Fruit fly (Drosophila melanogaster): ENCODE measurements around the gene mex1.

The mex1 gene

DNA sequence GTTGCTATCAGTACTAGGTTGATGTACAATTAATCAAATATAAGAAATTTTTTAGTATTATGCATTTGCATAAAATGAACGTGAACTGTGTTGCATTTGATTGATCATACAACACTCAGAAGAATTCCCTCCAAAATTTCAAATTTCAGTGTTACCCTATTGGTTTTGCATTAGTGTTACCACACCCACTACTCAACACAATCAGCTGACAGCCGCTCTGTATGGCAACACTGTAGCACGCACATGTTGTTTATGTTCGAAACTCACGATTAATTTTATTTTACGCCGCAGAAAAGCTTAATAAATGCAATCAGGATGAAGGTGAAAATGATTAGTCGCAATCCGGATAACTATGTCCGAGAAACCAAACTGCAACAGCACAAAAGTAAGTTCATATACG, 20.6 kb downstream of the mex1 start, which contains the start of gene CG7275 (continued):
- TF ChIP-seq cato (GFP tag; optimal IDR thresholded peaks at IDR 0.05; ENCODE audit: borderline replicate concordance) (no peak), crp (GFP tag; optimal IDR thresholded peaks at IDR 0.05) (peak; percentile 86 to 98), ac (GFP tag; optimal IDR thresholded peaks at IDR 0.05) (no peak), sens-2 (GFP tag; IDR thresholded peaks at IDR 0.05) (no peak), Trl (optimal IDR thresholded peaks at IDR 0.05) (no peak), Trl (GFP tag; optimal IDR thresholded peaks at IDR 0.05) (no peak), CG7987 (GFP tag; optimal IDR thresholded peaks at IDR 0.05) (peak; percentile 36), ara (GFP tag; IDR thresholded peaks at IDR 0.05) (no peak), tio (GFP tag; optimal IDR thresholded peaks at IDR 0.05) (no peak), Dref (GFP tag; IDR thresholded peaks at IDR 0.05) (peak; percentile 43; the same call in 1 of the 2 replicates), stwl (tag; optimal IDR thresholded peaks at IDR 0.05) (peak; percentile 92), CG10209 (GFP tag; optimal IDR thresholded peaks at IDR 0.05) (no peak), Elba2 (GFP tag; optimal IDR thresholded peaks at IDR 0.05) (no peak), CG15011 (GFP tag; optimal IDR thresholded peaks at IDR 0.05) (no peak), vvl (GFP tag; IDR thresholded peaks at IDR 0.05) (peak; percentile 56; the same call in 1 of the 2 replicates), BEAF-32 (GFP tag; optimal IDR thresholded peaks at IDR 0.05) (peak; percentile 55), Ada2b (GFP tag; IDR thresholded peaks at IDR 0.05) (no peak), CG17186 (GFP tag; optimal IDR thresholded peaks at IDR 0.05) (peak; percentile 59), gro (GFP tag; optimal IDR thresholded peaks at IDR 0.05) (peak; percentile 17), CG14710 (tag; optimal IDR thresholded peaks at IDR 0.05) (peak; percentile 100), CrebB (tag; optimal IDR thresholded peaks at IDR 0.05) (peak; percentile 12), pzg (GFP tag; optimal IDR thresholded peaks at IDR 0.05) (peak; percentile 92), gfzf (GFP tag; optimal IDR thresholded peaks at IDR 0.05) (peak; percentile 26), CG15073 (GFP tag; optimal IDR thresholded peaks at IDR 0.05) (no peak), Med (GFP tag) (peak; percentile 85), CG14860 (GFP tag; IDR thresholded peaks at IDR 0.05; ENCODE audit: partially characterized antibody) (no peak), HLHmδ (GFP tag; optimal IDR thresholded peaks at IDR 0.05) (no peak), pb (GFP tag; optimal IDR thresholded peaks at IDR 0.05) (no peak), CG6791 (GFP tag; IDR thresholded peaks at IDR 0.05; ENCODE audit: partially characterized antibody) (peak; percentile 57; the same call in 1 of the 3 replicates), CG11696 (GFP tag; IDR thresholded peaks at IDR 0.05) (no peak), twi (tag; optimal IDR thresholded peaks at IDR 0.05) (peak; percentile 55), CG13624 (GFP tag; optimal IDR thresholded peaks at IDR 0.05) (peak; percentile 55), Dll (GFP tag; IDR thresholded peaks at IDR 0.05; ENCODE audit: partially characterized antibody) (peak; percentile 44; the same call in 1 of the 4 replicates), CG7839 (tag; optimal IDR thresholded peaks at IDR 0.05) (no peak), ERR (GFP tag; optimal IDR thresholded peaks at IDR 0.05) (no peak), abd-A (tag; optimal IDR thresholded peaks at IDR 0.05) (no peak), CG10274 (GFP tag; optimal IDR thresholded peaks at IDR 0.05) (no peak), CG12659 (GFP tag; optimal IDR thresholded peaks at IDR 0.05) (peak; percentile 48), CG32532 (GFP tag; IDR thresholded peaks at IDR 0.05) (no peak), MBD-R2 (GFP tag; IDR thresholded peaks at IDR 0.05) (peak; percentile 91), dati (GFP tag; IDR thresholded peaks at IDR 0.05) (no peak), ci (GFP tag; IDR thresholded peaks at IDR 0.05) (peak; percentile 42; the same call in 1 of the 3 replicates), CG16813 (GFP tag; IDR thresholded peaks at IDR 0.05; ENCODE audit: partially characterized antibody) (peak; percentile 37; the same call in 2 of the 3 replicates), bbx (GFP tag; IDR thresholded peaks at IDR 0.05; ENCODE audit: partially characterized antibody) (peak; percentile 52; the same call in 1 of the 2 replicates), toy (GFP tag; IDR thresholded peaks at IDR 0.05) (no peak), Camta (GFP tag; optimal IDR thresholded peaks at IDR 0.05) (no peak), nom (GFP tag; optimal IDR thresholded peaks at IDR 0.05) (no peak), dmrt99B (tag; optimal IDR thresholded peaks at IDR 0.05) (no peak), Meics (GFP tag; optimal IDR thresholded peaks at IDR 0.05) (no peak), CG13287 (GFP tag; IDR thresholded peaks at IDR 0.05; ENCODE audit: partially characterized antibody) (peak; percentile 71)

Measured in whole organism, embryonic.